Worm (Caenorhabditis elegans) whole organism, midembryonic: ENCODE measurements around the gene tsp-12.

Source experiments
- cog-1 ChIP-seq: sonication (generic microtip); optimal IDR thresholded peaks from 2 replicates; lab custom pipeline; 2016; ENCODE audit warnings: missing genetic modification characterization, missing compliant biosample characterization
- flt-1 ChIP-seq: fragments of 200-800 bp; sonication (Bioruptor generic); IDR thresholded peaks from 2 replicates; pipeline ENCODE4 v1.3.6; 2022; ENCODE audit warnings: missing genetic modification characterization, missing compliant biosample characterization
- klf-2 ChIP-seq: fragments of 200-800 bp; sonication (Bioruptor generic); conservative IDR thresholded peaks from 2 replicates; pipeline ENCODE4 v1.3.6; 2022; ENCODE audit warnings: missing genetic modification reagents, missing genetic modification characterization, missing compliant biosample characterization
- med-1 ChIP-seq: sonication (generic microtip); optimal IDR thresholded peaks from 2 replicates; lab custom pipeline; 2017; ENCODE audit warnings: missing genetic modification characterization, mild to moderate bottlenecking, missing compliant biosample characterization, antibody characterized with exemption, missing genetic modification reagents; ENCODE audit not compliant: insufficient read depth
- ref-1 ChIP-seq: fragments of 200-800 bp; sonication (Bioruptor generic); conservative IDR thresholded peaks from 2 replicates; pipeline ENCODE4 v1.3.6; 2022; ENCODE audit warnings: missing genetic modification reagents, missing genetic modification characterization, missing compliant biosample characterization
- tab-1 ChIP-seq: fragments of 200-800 bp; sonication (Bioruptor generic); IDR thresholded peaks from 2 replicates; pipeline ENCODE4 v1.3.6; 2022; ENCODE audit warnings: missing genetic modification characterization, missing compliant biosample characterization
- ztf-23 ChIP-seq: fragments of 200-800 bp; sonication (Bioruptor generic); IDR thresholded peaks from 2 replicates; pipeline ENCODE4 v1.3.6; 2022; ENCODE audit warnings: missing genetic modification reagents, missing genetic modification characterization, missing compliant biosample characterization

- TF ChIP-seq ref-1 (no peak), klf-2 (no peak), tab-1 (GFP tag; lab: Robert Waterston, UW) (no peak), flt-1 (GFP tag; lab: Robert Waterston, UW) (no peak), ztf-23 (GFP tag; lab: Robert Waterston, UW) (no peak), cog-1 (no peak), med-1 (GFP tag; lab: Kevin White, UChicago) (no peak)
These were observed 38.1 kb upstream of the tsp-12 start for ce11 chrIV:10188505-10188904.
